Fruit fly (Drosophila melanogaster): ENCODE results near the gene Cyp4d2.

DNA sequence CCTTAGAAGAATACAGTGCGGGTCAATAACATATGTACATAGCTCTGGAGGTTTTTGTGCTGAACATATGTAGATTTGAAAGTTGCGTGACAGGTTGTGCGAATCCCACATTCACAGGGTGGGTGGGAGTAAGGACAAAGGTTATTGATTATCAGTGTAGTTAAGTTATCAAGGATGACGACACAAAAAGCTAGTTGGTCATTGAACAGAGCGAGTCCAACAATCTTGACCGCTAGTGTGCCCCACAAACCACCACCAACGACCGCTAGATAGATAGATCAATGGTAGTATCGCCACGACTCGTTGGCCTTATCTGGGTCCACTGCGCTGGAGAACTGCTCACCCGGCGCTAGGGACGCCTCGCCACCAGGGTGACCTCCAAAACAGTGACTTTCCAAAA lies 29.2 kb upstream of the Cyp4d2 start:
- TF ChIP-seq insv (optimal IDR thresholded peaks at IDR 0.05) = no peak
- no peak for TF ChIP-seq ttk (optimal IDR thresholded peaks at IDR 0.05)

Measured in Kc167 (cell line).